Worm (Caenorhabditis elegans) whole organism, mixed stage, embryonic: ENCODE measurements around the gene F59G1.4.

Experiments
- bed-3 ChIP-seq: fragments of 200-800 bp; sonication (Bioruptor generic); optimal IDR thresholded peaks from 3 replicates; lab custom pipeline; 2018; ENCODE audit warnings: mild to moderate bottlenecking, missing genetic modification characterization, moderate library complexity, missing compliant biosample characterization
- ceh-43 ChIP-seq: fragments of 200-800 bp; sonication (Bioruptor generic); optimal IDR thresholded peaks from 2 replicates; lab custom pipeline; 2018; ENCODE audit warnings: mild to moderate bottlenecking, missing genetic modification characterization, moderate library complexity, missing compliant biosample characterization
- lin-13 ChIP-seq: fragments of 150-350 bp; optimal IDR thresholded peaks from 2 replicates; lab custom pipeline; 2014; ENCODE audit warnings: missing biosample characterization, missing genetic modification characterization
- lsy-2 ChIP-seq: fragments of 150-350 bp; optimal IDR thresholded peaks from 2 replicates; lab custom pipeline; 2014; ENCODE audit warnings: missing biosample characterization, missing genetic modification characterization
- tbx-8 ChIP-seq: fragments of 200-800 bp; sonication (Bioruptor generic); optimal IDR thresholded peaks from 2 replicates; lab custom pipeline; 2018; ENCODE audit warnings: mild to moderate bottlenecking, missing genetic modification characterization, moderate library complexity, missing compliant biosample characterization

Gene F59G1.4

ce11 chrII:5952214-5952613 is 56.2 kb downstream of the F59G1.4 start:
- TF ChIP-seq ceh-43 (no peak), tbx-8 (GFP tag; lab: Kevin White, UChicago) (no peak), bed-3 (GFP tag; lab: Kevin White, UChicago) (no peak), lsy-2 (tag; lab: Kevin White, UChicago) (no peak), lin-13 (tag; lab: Kevin White, UChicago) (no peak)
